Worm (Caenorhabditis elegans) whole organism, L3 larva: ENCODE measurements around the gene F19B2.5.

Experiments used
- aly-2 ChIP-seq: fragments of 150-350 bp; optimal IDR thresholded peaks from 2 replicates; lab custom pipeline; 2014; ENCODE audit warnings: missing biosample characterization, missing genetic modification characterization
- ceh-16 ChIP-seq: sonication (generic microtip); optimal IDR thresholded peaks from 2 replicates; lab custom pipeline; 2017; ENCODE audit warnings: missing biosample characterization, missing genetic modification characterization
- ceh-9 ChIP-seq: sonication (generic microtip); optimal IDR thresholded peaks from 2 replicates; lab custom pipeline; 2018; ENCODE audit warnings: missing biosample characterization, missing genetic modification characterization
- daf-12 ChIP-seq: fragments of 150-350 bp; optimal IDR thresholded peaks from 2 replicates; lab custom pipeline; 2014; ENCODE audit warnings: missing biosample characterization, missing genetic modification reagents, missing genetic modification characterization
- fkh-10 ChIP-seq: sonication (generic microtip); optimal IDR thresholded peaks from 2 replicates; lab custom pipeline; 2017; ENCODE audit warnings: missing biosample characterization, missing genetic modification reagents, missing genetic modification characterization
- fos-1 ChIP-seq: fragments of 150-350 bp; optimal IDR thresholded peaks from 2 replicates; lab custom pipeline; 2014; ENCODE audit warnings: missing biosample characterization, missing genetic modification characterization
- nhr-11 ChIP-seq: fragments of 150-350 bp; optimal IDR thresholded peaks from 2 replicates; lab custom pipeline; 2014; ENCODE audit warnings: missing biosample characterization, missing genetic modification characterization
- nhr-12 ChIP-seq: fragments of 150-350 bp; optimal IDR thresholded peaks from 2 replicates; lab custom pipeline; 2014; ENCODE audit warnings: missing biosample characterization, missing genetic modification characterization
- pha-4 ChIP-seq: fragments of 150-350 bp; optimal IDR thresholded peaks from 2 replicates; lab custom pipeline; 2014; ENCODE audit warnings: missing biosample characterization, missing genetic modification reagents, missing genetic modification characterization
- snpc-4 ChIP-seq: fragments of 150-350 bp; optimal IDR thresholded peaks from 2 replicates; lab custom pipeline; 2014; ENCODE audit warnings: missing biosample characterization, missing genetic modification characterization
- tbx-2 ChIP-seq: sonication (generic microtip); optimal IDR thresholded peaks from 2 replicates; lab custom pipeline; 2016; ENCODE audit warnings: mild to moderate bottlenecking, missing genetic modification characterization, missing compliant biosample characterization
- unc-62 ChIP-seq: fragments of 150-350 bp; sonication (generic microtip); optimal IDR thresholded peaks from 4 replicates; lab custom pipeline; 2014; ENCODE audit warnings: missing biosample characterization, missing genetic modification reagents, missing genetic modification characterization
- ztf-11 ChIP-seq: fragments of 150-350 bp; optimal IDR thresholded peaks from 2 replicates; lab custom pipeline; 2014; ENCODE audit warnings: missing biosample characterization, missing genetic modification characterization

- no peak for TF ChIP-seq fos-1 (tag; lab: Kevin White, UChicago)
- TF ChIP-seq unc-62 (GFP tag; lab: Kevin White, UChicago) = no peak
- TF ChIP-seq ceh-16 (tag; lab: Kevin White, UChicago) = no peak
- TF ChIP-seq tbx-2 = no peak
- TF ChIP-seq ztf-11 = no peak
- no peak for TF ChIP-seq daf-12 (tag; lab: Kevin White, UChicago)
- no peak for TF ChIP-seq nhr-11 (tag; lab: Kevin White, UChicago)
- no peak for TF ChIP-seq fkh-10 (GFP tag; lab: Kevin White, UChicago)
- no peak for TF ChIP-seq ceh-9 (tag; lab: Kevin White, UChicago)
- no peak for TF ChIP-seq nhr-12 (tag; lab: Kevin White, UChicago)
- no peak for TF ChIP-seq snpc-4
- TF ChIP-seq aly-2 = no peak
- no peak for TF ChIP-seq pha-4
Measured at ce11 chrV:20135247-20135646, 28.7 kb downstream of the F19B2.5 start, which contains the start of gene Y113G7A.22.
